Worm (Caenorhabditis elegans): ENCODE results near the gene dhs-27.

DNA sequence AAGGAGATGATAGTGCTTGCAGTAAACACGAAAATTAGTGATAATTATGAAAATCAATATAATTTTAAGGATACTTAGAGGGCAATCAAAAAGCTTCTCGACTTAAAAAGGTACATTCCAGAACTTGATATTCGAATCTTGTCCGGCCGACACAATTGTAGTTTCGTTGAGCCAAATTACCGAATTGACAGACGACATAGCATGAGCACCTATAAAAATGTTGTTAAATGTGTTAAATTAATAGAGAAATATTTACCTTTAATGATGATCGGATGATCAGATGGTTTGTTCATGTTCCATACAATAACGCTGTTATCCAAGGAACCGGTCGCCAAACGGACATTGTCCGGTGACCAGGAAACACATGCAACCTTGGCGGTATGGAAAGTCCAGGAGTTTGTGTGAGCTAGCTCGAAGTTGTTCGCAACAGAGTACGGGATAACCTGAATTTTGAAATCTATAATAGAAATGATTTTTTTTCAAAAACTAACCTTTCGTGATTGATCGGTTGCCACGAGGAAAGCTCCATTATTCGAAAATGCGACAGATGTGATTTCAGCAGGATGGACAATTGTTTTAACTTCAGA is 5.7 kb downstream of the dhs-27 start:
- TF ChIP-seq ceh-43 (GFP tag; optimal IDR thresholded peaks at IDR 0.05) = no peak
- no peak for TF ChIP-seq lin-13 (tag; optimal IDR thresholded peaks at IDR 0.05)
- TF ChIP-seq ces-1 (GFP tag; optimal IDR thresholded peaks at IDR 0.05) = no peak

Data from whole organism, mixed stage, embryonic.